Worm (Caenorhabditis elegans) whole organism, young adult: Measurements from ENCODE around the gene Y4C6B.4.

Experiments
- B0336.3 ChIP-seq: fragments of 200-800 bp; sonication (Bioruptor generic); IDR thresholded peaks from 2 replicates; pipeline ENCODE4 v1.3.6; 2022; ENCODE audit warnings: missing genetic modification characterization, missing compliant biosample characterization
- F33H1.4 ChIP-seq: fragments of 200-800 bp; sonication (Bioruptor generic); IDR thresholded peaks from 2 replicates; pipeline ENCODE4 v1.3.6; 2022; ENCODE audit warnings: missing genetic modification reagents, missing genetic modification characterization, missing compliant biosample characterization
- F37B4.10 ChIP-seq: fragments of 200-800 bp; sonication (Bioruptor generic); IDR thresholded peaks from 2 replicates; pipeline ENCODE4 v1.3.6; 2022; ENCODE audit warnings: missing genetic modification characterization, missing compliant biosample characterization
- F52B5.7 ChIP-seq: sonication (generic microtip); optimal IDR thresholded peaks from 2 replicates; lab custom pipeline; 2016; ENCODE audit warnings: mild to moderate bottlenecking, missing genetic modification characterization, missing compliant biosample characterization
- K11D2.4 ChIP-seq: fragments of 200-800 bp; sonication (Bioruptor generic); IDR thresholded peaks from 2 replicates; pipeline ENCODE4 v1.3.6; 2022; ENCODE audit warnings: missing genetic modification reagents, missing genetic modification characterization, missing compliant biosample characterization
- K12H6.12 ChIP-seq: fragments of 200-800 bp; sonication (Bioruptor generic); optimal IDR thresholded peaks from 2 replicates; lab custom pipeline; 2018; ENCODE audit warnings: mild to moderate bottlenecking, missing genetic modification characterization, missing compliant biosample characterization
- Y67H2A.10 ChIP-seq: fragments of 200-800 bp; sonication (Bioruptor generic); conservative IDR thresholded peaks from 2 replicates; pipeline ENCODE4 v1.3.6; 2022; ENCODE audit warnings: missing genetic modification reagents, missing genetic modification characterization, missing compliant biosample characterization
- akir-1 ChIP-seq: fragments of 200-800 bp; sonication (Bioruptor generic); optimal IDR thresholded peaks from 2 replicates; lab custom pipeline; 2018; ENCODE audit warnings: mild to moderate bottlenecking, missing genetic modification characterization, moderate library complexity, missing compliant biosample characterization
- aptf-3 ChIP-seq: fragments of 200-800 bp; sonication (Bioruptor generic); IDR thresholded peaks from 2 replicates; pipeline ENCODE4 v1.3.6; 2022; ENCODE audit warnings: missing genetic modification characterization, missing compliant biosample characterization
- athp-1 ChIP-seq: sonication (generic microtip); optimal IDR thresholded peaks from 2 replicates; lab custom pipeline; 2017; ENCODE audit warnings: mild to moderate bottlenecking, missing genetic modification characterization, missing compliant biosample characterization
- ccch-3 ChIP-seq: fragments of 200-800 bp; sonication (Bioruptor generic); optimal IDR thresholded peaks from 2 replicates; lab custom pipeline; 2018; ENCODE audit warnings: mild to moderate bottlenecking, missing genetic modification characterization, missing compliant biosample characterization
- cebp-1 ChIP-seq, 2 experiments: fragments of 200-800 bp in 1 of 2; sonication (Bioruptor generic) in 1 of 2; sonication (generic microtip) in 1 of 2; IDR thresholded peaks in 1 of 2; optimal IDR thresholded peaks in 1 of 2; 2 replicates each; pipeline versions ENCODE4 v1.3.6 to Lab custom; 2017 to 2022; ENCODE audit warnings: missing compliant biosample characterization in 2 of 2, missing genetic modification characterization in 2 of 2, mild to moderate bottlenecking in 1 of 2, missing genetic modification reagents in 1 of 2, moderate library complexity in 1 of 2
- ceh-27 ChIP-seq: fragments of 200-800 bp; sonication (Bioruptor generic); optimal IDR thresholded peaks from 2 replicates; lab custom pipeline; 2018; ENCODE audit warnings: mild to moderate bottlenecking, missing genetic modification characterization, moderate library complexity, missing compliant biosample characterization
- ceh-40 ChIP-seq: fragments of 200-800 bp; sonication (Bioruptor generic); IDR thresholded peaks from 2 replicates; pipeline ENCODE4 v1.3.6; 2022; ENCODE audit warnings: missing genetic modification characterization, missing compliant biosample characterization
- ceh-91 ChIP-seq: fragments of 200-800 bp; sonication (Bioruptor generic); IDR thresholded peaks from 2 replicates; pipeline ENCODE4 v1.3.6; 2022; ENCODE audit warnings: missing genetic modification reagents, missing genetic modification characterization, missing compliant biosample characterization
- egl-18 ChIP-seq: fragments of 200-800 bp; sonication (Bioruptor generic); IDR thresholded peaks from 2 replicates; pipeline ENCODE4 v1.3.6; 2022; ENCODE audit warnings: missing genetic modification reagents, missing genetic modification characterization, missing compliant biosample characterization
- egl-44 ChIP-seq: fragments of 200-800 bp; sonication (Bioruptor generic); IDR thresholded peaks from 2 replicates; pipeline ENCODE4 v1.3.6; 2022; ENCODE audit warnings: missing genetic modification reagents, missing genetic modification characterization, missing compliant biosample characterization
- ekl-4 ChIP-seq: fragments of 200-800 bp; sonication (Bioruptor generic); IDR thresholded peaks from 2 replicates; pipeline ENCODE4 v1.3.6; 2022; ENCODE audit warnings: missing genetic modification reagents, missing genetic modification characterization, missing compliant biosample characterization
- gei-17 ChIP-seq: fragments of 200-800 bp; sonication (Bioruptor generic); optimal IDR thresholded peaks from 2 replicates; lab custom pipeline; 2018; ENCODE audit warnings: mild to moderate bottlenecking, missing genetic modification characterization, missing compliant biosample characterization
- hmg-1.2 ChIP-seq: fragments of 200-800 bp; sonication (Bioruptor generic); IDR thresholded peaks from 2 replicates; pipeline ENCODE4 v1.3.6; 2022; ENCODE audit warnings: missing genetic modification reagents, missing genetic modification characterization, missing compliant biosample characterization
- let-607 ChIP-seq, 2 experiments: fragments of 200-800 bp in 1 of 2; sonication (Bioruptor generic) in 1 of 2; sonication (generic microtip) in 1 of 2; optimal IDR thresholded peaks; 2 replicates each; lab custom pipeline; 2016 to 2018; ENCODE audit warnings: mild to moderate bottlenecking in 2 of 2, missing compliant biosample characterization in 2 of 2, missing genetic modification characterization in 2 of 2, moderate library complexity in 2 of 2, missing genotype in 1 of 2
- lin-54 ChIP-seq: fragments of 200-800 bp; sonication (Bioruptor generic); optimal IDR thresholded peaks from 2 replicates; lab custom pipeline; 2018; ENCODE audit warnings: mild to moderate bottlenecking, missing genetic modification characterization, missing compliant biosample characterization
- lir-1 ChIP-seq: fragments of 200-800 bp; sonication (Bioruptor generic); conservative IDR thresholded peaks from 2 replicates; pipeline ENCODE4 v1.3.6; 2022; ENCODE audit warnings: missing genetic modification reagents, missing genetic modification characterization, missing compliant biosample characterization
- lsl-1 ChIP-seq: fragments of 200-800 bp; sonication (Bioruptor generic); optimal IDR thresholded peaks from 2 replicates; lab custom pipeline; 2018; ENCODE audit warnings: mild to moderate bottlenecking, missing genetic modification characterization, moderate library complexity, missing compliant biosample characterization
- madf-6 ChIP-seq: fragments of 200-800 bp; sonication (Bioruptor generic); IDR thresholded peaks from 2 replicates; pipeline ENCODE4 v1.3.6; 2022; ENCODE audit warnings: missing genetic modification reagents, missing genetic modification characterization, missing compliant biosample characterization
- mcd-1 ChIP-seq: fragments of 200-800 bp; sonication (Bioruptor generic); IDR thresholded peaks from 2 replicates; pipeline ENCODE4 v1.3.6; 2022; ENCODE audit warnings: missing genetic modification reagents, missing genetic modification characterization, missing compliant biosample characterization
- nfyb-1 ChIP-seq: fragments of 200-800 bp; sonication (Bioruptor generic); IDR thresholded peaks from 2 replicates; pipeline ENCODE4 v1.3.6; 2022; ENCODE audit warnings: missing genetic modification reagents, missing genetic modification characterization, missing compliant biosample characterization
- nhr-120 ChIP-seq: fragments of 200-800 bp; sonication (Bioruptor generic); IDR thresholded peaks from 2 replicates; pipeline ENCODE4 v1.3.6; 2022; ENCODE audit warnings: missing genetic modification characterization, missing compliant biosample characterization
- nhr-80 ChIP-seq: sonication (generic microtip); optimal IDR thresholded peaks from 2 replicates; lab custom pipeline; 2016; ENCODE audit warnings: missing genetic modification characterization, missing compliant biosample characterization
- pbrm-1 ChIP-seq: fragments of 200-800 bp; sonication (Bioruptor generic); IDR thresholded peaks from 2 replicates; pipeline ENCODE4 v1.3.6; 2022; ENCODE audit warnings: missing genetic modification reagents, missing genetic modification characterization, missing compliant biosample characterization
- rec-8 ChIP-seq, 2 experiments: sonication (generic microtip); optimal IDR thresholded peaks; 2 replicates each; lab custom pipeline; 2016; ENCODE audit warnings: mild to moderate bottlenecking in 2 of 2, missing genetic modification characterization in 2 of 2, missing genetic modification reagents in 2 of 2, missing genotype in 2 of 2, missing biosample characterization in 1 of 2, missing compliant biosample characterization in 1 of 2, moderate library complexity in 1 of 2
- rpc-1 ChIP-seq, 2 experiments: fragments of 150-350 bp in 1 of 2; sonication (generic microtip) in 1 of 2; optimal IDR thresholded peaks; 2 replicates each; lab custom pipeline; 2014 to 2018; ENCODE audit warnings: missing biosample characterization in 1 of 2, missing genetic modification characterization in 1 of 2, missing genetic modification reagents in 1 of 2, missing genotype in 1 of 2
- sdz-38 ChIP-seq: sonication (generic microtip); optimal IDR thresholded peaks from 2 replicates; lab custom pipeline; 2016; ENCODE audit warnings: missing genotype, missing genetic modification characterization, missing compliant biosample characterization
- snpc-1.3 ChIP-seq: sonication (generic microtip); optimal IDR thresholded peaks from 2 replicates; lab custom pipeline; 2017; ENCODE audit warnings: missing genetic modification characterization, mild to moderate bottlenecking, missing compliant biosample characterization, antibody characterized with exemption, moderate library complexity, missing genotype, missing genetic modification reagents; ENCODE audit not compliant: insufficient read depth
- snpc-4 ChIP-seq, 5 experiments: fragments of 150-350 bp in 1 of 5; sonication (generic microtip) in 4 of 5; optimal IDR thresholded peaks; 2 replicates each; lab custom pipeline; 2014 to 2018; ENCODE audit warnings: missing genetic modification characterization in 5 of 5, missing biosample characterization in 3 of 5, antibody characterized with exemption in 2 of 5, mild to moderate bottlenecking in 2 of 5, missing compliant biosample characterization in 2 of 5, missing genotype in 2 of 5, moderate library complexity in 2 of 5, missing genetic modification reagents in 1 of 5
- tbp1 ChIP-seq: fragments of 200-800 bp; sonication (Bioruptor generic); optimal IDR thresholded peaks from 2 replicates; lab custom pipeline; 2018; ENCODE audit warnings: mild to moderate bottlenecking, missing genetic modification characterization, missing compliant biosample characterization
- tbx-9 ChIP-seq: sonication (generic microtip); optimal IDR thresholded peaks from 2 replicates; lab custom pipeline; 2016; ENCODE audit warnings: borderline replicate concordance, missing genetic modification characterization, inconsistent platforms, missing compliant biosample characterization
- zfh-2 ChIP-seq: fragments of 200-800 bp; sonication (Bioruptor generic); conservative IDR thresholded peaks from 2 replicates; pipeline ENCODE4 v1.3.6; 2022; ENCODE audit warnings: missing genetic modification reagents, missing genetic modification characterization, missing compliant biosample characterization
- ztf-22 ChIP-seq: fragments of 200-800 bp; sonication (Bioruptor generic); optimal IDR thresholded peaks from 2 replicates; lab custom pipeline; 2018; ENCODE audit warnings: mild to moderate bottlenecking, missing genetic modification characterization, moderate library complexity, missing compliant biosample characterization
- ztf-3 ChIP-seq: fragments of 200-800 bp; sonication (Bioruptor generic); optimal IDR thresholded peaks from 2 replicates; lab custom pipeline; 2018; ENCODE audit warnings: mild to moderate bottlenecking, missing genetic modification characterization, missing compliant biosample characterization
- ztf-6 ChIP-seq: fragments of 200-800 bp; sonication (Bioruptor generic); IDR thresholded peaks from 2 replicates; pipeline ENCODE4 v1.3.6; 2022; ENCODE audit warnings: missing genetic modification reagents, missing genetic modification characterization, missing compliant biosample characterization

The Y4C6B.4 gene

DNA sequence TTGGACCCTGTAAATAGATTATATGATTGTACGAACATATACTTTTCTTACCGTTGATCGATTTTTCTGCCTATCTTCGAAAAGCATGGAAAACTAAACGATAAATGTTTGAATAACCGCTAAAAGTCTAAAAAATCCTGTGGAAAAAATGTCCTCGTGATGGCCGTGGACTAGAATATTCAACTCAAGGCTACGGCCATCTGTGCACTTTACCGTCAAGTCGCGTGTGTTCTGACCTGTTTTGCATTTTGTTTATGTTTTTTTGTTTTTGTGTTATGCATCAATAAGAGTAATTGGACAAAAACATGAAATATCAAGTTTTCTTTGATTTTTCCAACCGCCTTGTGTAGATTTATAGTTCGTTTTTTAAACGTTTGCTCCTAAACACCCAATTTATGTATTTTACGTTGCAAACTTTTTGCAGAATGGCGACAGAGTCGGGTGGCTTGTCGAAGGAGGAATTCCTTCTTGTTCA is 37.9 kb downstream of the Y4C6B.4 start, which contains the start of the genes hda-6 and F41H10.4 (continued):
- TF ChIP-seq nfyb-1 (peak; percentile 40; the same call in 1 of the 2 replicates), akir-1 (GFP tag; lab: Kevin White, UChicago) (no peak), ztf-6 (GFP tag; lab: Robert Waterston, UW) (no peak), ceh-27 (GFP tag; lab: Kevin White, UChicago) (peak; percentile 92), K11D2.4 (GFP tag; lab: Robert Waterston, UW) (0 out of 2 replicates have a peak, but pooled peaks have one; percentile 13), tbx-9 (tag; lab: Kevin White, UChicago) (no peak), Y67H2A.10 (GFP tag; lab: Robert Waterston, UW) (no peak), pbrm-1 (GFP tag; lab: Robert Waterston, UW) (peak; percentile 31; the same call in 1 of the 2 replicates), aptf-3 (GFP tag; lab: Robert Waterston, UW) (no peak), gei-17 (GFP tag; lab: Kevin White, UChicago) (no peak), rec-8 (tag; optimal IDR thresholded peaks at IDR 0.05; lab: Kevin White, UChicago) (no peak), F33H1.4 (GFP tag; lab: Robert Waterston, UW) (peak; percentile 44), snpc-1.3 (tag; lab: Kevin White, UChicago) (peak; percentile 47), ekl-4 (peak; percentile 55; the same call in 1 of the 2 replicates), K12H6.12 (tag; lab: Kevin White, UChicago) (peak; percentile 24), lin-54 (GFP tag; lab: Kevin White, UChicago) (peak; percentile 71), ceh-91 (GFP tag; lab: Robert Waterston, UW) (0 out of 2 replicates have a peak, but pooled peaks have one; percentile 8), cebp-1 (GFP tag; IDR thresholded peaks at IDR 0.05; lab: Robert Waterston, UW) (no peak), cebp-1 (tag; optimal IDR thresholded peaks at IDR 0.05; lab: Kevin White, UChicago) (peak; percentile 57), rpc-1 (optimal IDR thresholded peaks at IDR 0.05; lab: Kevin White, UChicago) (no peak), rpc-1 (tag; optimal IDR thresholded peaks at IDR 0.05; lab: Kevin White, UChicago) (no peak), egl-44 (GFP tag; lab: Robert Waterston, UW) (no peak), madf-6 (peak; percentile 59; the same call in 1 of the 2 replicates), lsl-1 (peak; percentile 54), ceh-40 (GFP tag; lab: Robert Waterston, UW) (no peak), mcd-1 (GFP tag; lab: Robert Waterston, UW) (peak; percentile 77)

ce11 chrIV:5366567-5366966 is 40.3 kb downstream of the Y4C6B.4 start, which contains the start of gene sand-1:
TSS of gene sand-1 (plus strand) at chrIV:5366867.
- TF ChIP-seq snpc-4 (GFP tag; optimal IDR thresholded peaks at IDR 0.05; lab: Kevin White, UChicago) (no peak), snpc-4 (tag; optimal IDR thresholded peaks at IDR 0.05; lab: Kevin White, UChicago) (peak in 1 of 4 experiments; percentile 66), athp-1 (peak; percentile 30), F37B4.10 (no peak)

DNA sequence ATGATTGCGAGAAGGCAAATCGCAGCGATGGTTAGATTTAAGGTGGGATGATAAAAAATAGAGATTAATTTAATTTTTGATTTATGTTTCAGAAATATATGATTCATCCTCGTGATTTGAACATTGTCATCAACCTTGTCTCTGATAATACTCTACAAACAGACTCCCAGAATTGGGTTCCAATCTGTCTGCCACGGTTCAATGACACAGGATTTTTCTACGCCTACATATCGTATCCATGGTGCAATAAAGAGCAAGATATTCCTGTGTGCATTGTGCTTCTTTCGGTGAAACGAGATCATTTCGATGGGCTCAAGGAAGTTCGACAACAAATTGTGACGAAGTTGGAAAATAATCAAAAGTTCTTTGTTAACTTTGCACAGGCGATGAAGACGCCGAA is 41.7 kb downstream of the Y4C6B.4 start:
- TF ChIP-seq ccch-3: no peak

- TF ChIP-seq B0336.3 (GFP tag; lab: Robert Waterston, UW) (peak; percentile 46; the same call in 1 of the 2 replicates), F52B5.7 (tag; lab: Kevin White, UChicago) (no peak), egl-18 (peak; percentile 63; the same call in 1 of the 2 replicates), nhr-80 (tag; lab: Kevin White, UChicago) (peak; percentile 11), let-607 (tag; optimal IDR thresholded peaks at IDR 0.05; lab: Kevin White, UChicago) (no peak), sdz-38 (no peak), ekl-4 (0 out of 2 replicates have a peak, but pooled peaks have one; percentile 48), ztf-3 (GFP tag; lab: Kevin White, UChicago) (no peak), nhr-120 (no peak), ceh-40 (GFP tag; lab: Robert Waterston, UW) (no peak), lir-1 (GFP tag; lab: Robert Waterston, UW) (no peak), tbp1 (peak; percentile 8), zfh-2 (peak; percentile 63), ztf-22 (GFP tag; lab: Kevin White, UChicago) (no peak), mcd-1 (GFP tag; lab: Robert Waterston, UW) (peak; percentile 67), hmg-1.2 (GFP tag; lab: Robert Waterston, UW) (peak; percentile 93)
These were observed 42.6 kb downstream of the Y4C6B.4 start for ce11 chrIV:5368860-5369259.
